Fruit fly (Drosophila melanogaster): ENCODE data around the gene CG14230.
A peak's percentile ranks its signal among the peaks of the same experiment; 100 is the strongest.

Gene CG14230

DNA sequence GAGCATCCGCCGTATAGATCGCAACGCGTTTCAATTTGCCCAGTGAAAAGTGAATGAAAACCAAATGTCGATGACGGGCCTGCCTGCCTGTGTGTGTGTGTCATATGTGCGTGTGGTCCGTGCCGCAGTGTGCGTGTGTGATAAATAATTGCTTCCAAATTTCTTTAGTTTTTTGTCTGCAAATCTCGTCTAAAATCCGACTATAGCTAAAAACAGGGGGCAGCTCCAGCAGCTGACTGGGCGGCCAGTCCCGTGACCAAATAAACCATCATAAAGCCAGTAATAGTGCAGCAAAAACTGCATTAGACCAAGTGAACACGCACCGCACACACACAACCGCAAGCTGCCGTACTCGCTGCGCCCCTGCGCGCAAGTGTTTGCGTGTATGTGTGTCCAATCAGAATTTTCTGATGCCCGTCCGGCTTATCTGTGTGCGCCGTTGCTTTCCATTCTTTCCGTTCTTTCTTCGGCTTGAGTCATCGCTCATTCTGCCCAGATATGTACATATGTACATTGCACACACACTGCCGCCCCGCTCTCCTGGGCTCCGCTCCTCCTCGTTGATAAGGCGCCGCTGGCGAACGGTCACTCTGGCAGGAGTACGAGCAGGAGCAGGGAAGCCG is 6.6 kb upstream of the CG14230 start:
- TF ChIP-seq dmrt93B (GFP tag; optimal IDR thresholded peaks at IDR 0.05) = no peak
- TF ChIP-seq rgr (GFP tag; optimal IDR thresholded peaks at IDR 0.05) = peak; percentile 30
- TF ChIP-seq sage (GFP tag; optimal IDR thresholded peaks at IDR 0.05) = no peak
- no peak for TF ChIP-seq CrebA (GFP tag; optimal IDR thresholded peaks at IDR 0.05; ENCODE audit: borderline replicate concordance)
- TF ChIP-seq Sp1 (GFP tag; optimal IDR thresholded peaks at IDR 0.05) = peak; percentile 12
- no peak for TF ChIP-seq sv (GFP tag; optimal IDR thresholded peaks at IDR 0.05)
- no peak for TF ChIP-seq ey (GFP tag; optimal IDR thresholded peaks at IDR 0.05)
- no peak for TF ChIP-seq tai (GFP tag; optimal IDR thresholded peaks at IDR 0.05)
- peak; percentile 19 for TF ChIP-seq OdsH (GFP tag; optimal IDR thresholded peaks at IDR 0.05)
- TF ChIP-seq HLH106 (tag; optimal IDR thresholded peaks at IDR 0.05) = peak; percentile 20
- TF ChIP-seq br (GFP tag; optimal IDR thresholded peaks at IDR 0.05) = no peak
- TF ChIP-seq dsf (GFP tag; optimal IDR thresholded peaks at IDR 0.05; ENCODE audit: borderline replicate concordance) = no peak
- TF ChIP-seq Abd-B (GFP tag; optimal IDR thresholded peaks at IDR 0.05) = peak; percentile 50
- TF ChIP-seq N (GFP tag; optimal IDR thresholded peaks at IDR 0.05) = peak; percentile 96
- TF ChIP-seq fru (GFP tag; optimal IDR thresholded peaks at IDR 0.05) = no peak
- no peak for TF ChIP-seq pan (optimal IDR thresholded peaks at IDR 0.05)
- no peak for TF ChIP-seq Rel (GFP tag; optimal IDR thresholded peaks at IDR 0.05)
- TF ChIP-seq Rel (tag; optimal IDR thresholded peaks at IDR 0.05) = peak; percentile 9
- no peak for TF ChIP-seq dl (GFP tag; optimal IDR thresholded peaks at IDR 0.05; ENCODE audit: insufficient read depth in 1 of 2, partially characterized antibody in 2 of 2)
- peak; percentile 41 for TF ChIP-seq Jra (GFP tag; optimal IDR thresholded peaks at IDR 0.05)
- TF ChIP-seq Dif (GFP tag; optimal IDR thresholded peaks at IDR 0.05; ENCODE audit: partially characterized antibody) = peak; percentile 16
- TF ChIP-seq Hr83 (GFP tag; optimal IDR thresholded peaks at IDR 0.05; ENCODE audit: poor library complexity, severe bottlenecking) = peak; percentile 62
- peak in 1 of 2 experiments; percentile 7 for TF ChIP-seq foxo (GFP tag; optimal IDR thresholded peaks at IDR 0.05)
- TF ChIP-seq psq (GFP tag; optimal IDR thresholded peaks at IDR 0.05) = peak; percentile 44
- no peak for TF ChIP-seq Mio (GFP tag; optimal IDR thresholded peaks at IDR 0.05)
- peak; percentile 38 for TF ChIP-seq h (GFP tag; optimal IDR thresholded peaks at IDR 0.05)
- TF ChIP-seq CG9705 (GFP tag; optimal IDR thresholded peaks at IDR 0.05) = peak; percentile 48
- TF ChIP-seq brk (GFP tag; optimal IDR thresholded peaks at IDR 0.05) = no peak
- TF ChIP-seq Dfd (GFP tag; optimal IDR thresholded peaks at IDR 0.05) = no peak

- TF ChIP-seq ey (GFP tag; optimal IDR thresholded peaks at IDR 0.05) (no peak), Hr78 (GFP tag; optimal IDR thresholded peaks at IDR 0.05) (no peak), Jra (GFP tag; optimal IDR thresholded peaks at IDR 0.05) (no peak), dl (GFP tag; optimal IDR thresholded peaks at IDR 0.05; ENCODE audit: insufficient read depth in 1 of 2, partially characterized antibody in 2 of 2) (peak in 1 of 2 experiments; percentile 4), Rel (GFP tag; optimal IDR thresholded peaks at IDR 0.05) (no peak), Rel (tag; optimal IDR thresholded peaks at IDR 0.05) (no peak), N (GFP tag; optimal IDR thresholded peaks at IDR 0.05) (no peak), Dif (GFP tag; optimal IDR thresholded peaks at IDR 0.05; ENCODE audit: partially characterized antibody) (peak; percentile 97), rgr (GFP tag; optimal IDR thresholded peaks at IDR 0.05) (peak; percentile 18), Abd-B (GFP tag; optimal IDR thresholded peaks at IDR 0.05) (no peak), Sp1 (GFP tag; optimal IDR thresholded peaks at IDR 0.05) (peak; percentile 0), h (GFP tag; optimal IDR thresholded peaks at IDR 0.05) (no peak), Vsx2 (GFP tag; optimal IDR thresholded peaks at IDR 0.05; ENCODE audit: partially characterized antibody) (no peak), HLH106 (tag; optimal IDR thresholded peaks at IDR 0.05) (peak; percentile 29), CG32264 (GFP tag; optimal IDR thresholded peaks at IDR 0.05) (no peak), Myc (optimal IDR thresholded peaks at IDR 0.05) (no peak)
Observed at dm6 chrX:19701611-19702010, 2.4 kb upstream of the CG14230 start, which contains the start of gene Tcs4. Tcs4 (minus strand) TSS chrX:19701755.

dm6 chrX:19711936-19712335 is 8.0 kb downstream of the CG14230 start:
- no peak for TF ChIP-seq Hr78 (GFP tag; optimal IDR thresholded peaks at IDR 0.05)
- TF ChIP-seq Hr83 (GFP tag; optimal IDR thresholded peaks at IDR 0.05; ENCODE audit: poor library complexity, severe bottlenecking) = no peak
- no peak for TF ChIP-seq tai (GFP tag; optimal IDR thresholded peaks at IDR 0.05)
- no peak for TF ChIP-seq br (GFP tag; optimal IDR thresholded peaks at IDR 0.05)
- no peak for TF ChIP-seq Abd-B (GFP tag; optimal IDR thresholded peaks at IDR 0.05)
- TF ChIP-seq Hnf4 (GFP tag; optimal IDR thresholded peaks at IDR 0.05) = no peak
- TF ChIP-seq brk (GFP tag; optimal IDR thresholded peaks at IDR 0.05) = no peak
- no peak for TF ChIP-seq sv (GFP tag; optimal IDR thresholded peaks at IDR 0.05)
- no peak for TF ChIP-seq h (GFP tag; optimal IDR thresholded peaks at IDR 0.05)
- no peak for TF ChIP-seq CG9705 (GFP tag; optimal IDR thresholded peaks at IDR 0.05)
- no peak for TF ChIP-seq fru (GFP tag; optimal IDR thresholded peaks at IDR 0.05)
- no peak for TF ChIP-seq HLH106 (tag; optimal IDR thresholded peaks at IDR 0.05)
- no peak for TF ChIP-seq N (GFP tag; optimal IDR thresholded peaks at IDR 0.05)
- no peak for TF ChIP-seq OdsH (GFP tag; optimal IDR thresholded peaks at IDR 0.05)
- no peak for TF ChIP-seq Dfd (GFP tag; optimal IDR thresholded peaks at IDR 0.05)
- TF ChIP-seq Jra (GFP tag; optimal IDR thresholded peaks at IDR 0.05) = no peak
- no peak for TF ChIP-seq rgr (GFP tag; optimal IDR thresholded peaks at IDR 0.05)
- TF ChIP-seq GATAd (GFP tag; optimal IDR thresholded peaks at IDR 0.05) = no peak

Measured in whole organism, wandering third instar larva.